Worm (Caenorhabditis elegans) whole organism, L4 larva: ENCODE measurements around the gene R11D1.13.
A peak's percentile ranks its signal among the peaks of the same experiment; 100 is the strongest.

Experiments
- D1046.2 ChIP-seq: fragments of 200-800 bp; sonication (Bioruptor generic); IDR thresholded peaks from 2 replicates; pipeline ENCODE4 v1.3.6; 2022; ENCODE audit warnings: missing genetic modification characterization, missing compliant biosample characterization
- F49E8.2 ChIP-seq: sonication (generic microtip); optimal IDR thresholded peaks from 2 replicates; lab custom pipeline; 2016; ENCODE audit warnings: missing compliant biosample characterization, mild to moderate bottlenecking, missing genetic modification characterization, borderline replicate concordance
- T20F7.1 ChIP-seq: fragments of 200-800 bp; sonication (Bioruptor generic); optimal IDR thresholded peaks from 2 replicates; lab custom pipeline; 2018; ENCODE audit warnings: mild to moderate bottlenecking, missing genetic modification characterization, missing compliant biosample characterization
- Y48G9A.11 ChIP-seq: fragments of 200-800 bp; sonication (Bioruptor generic); IDR thresholded peaks from 2 replicates; pipeline ENCODE4 v1.3.6; 2022; ENCODE audit warnings: missing genetic modification reagents, missing genetic modification characterization, missing compliant biosample characterization
- ZK337.2 ChIP-seq: fragments of 200-800 bp; sonication (Bioruptor generic); IDR thresholded peaks from 2 replicates; pipeline ENCODE4 v1.3.6; 2022; ENCODE audit warnings: missing genetic modification reagents, missing genetic modification characterization, missing compliant biosample characterization
- ZK546.5 ChIP-seq, 2 experiments: sonication (generic microtip); optimal IDR thresholded peaks; 2 replicates each; lab custom pipeline; 2017; ENCODE audit warnings: missing biosample characterization in 2 of 2, missing genetic modification characterization in 2 of 2
- ama-1 ChIP-seq: fragments of 150-350 bp; optimal IDR thresholded peaks from 2 replicates; lab custom pipeline; 2014; ENCODE audit warnings: inconsistent platforms, mixed read lengths
- ceh-32 ChIP-seq: sonication (generic microtip); optimal IDR thresholded peaks from 2 replicates; lab custom pipeline; 2016; ENCODE audit warnings: mild to moderate bottlenecking, missing genetic modification characterization, missing compliant biosample characterization; ENCODE audit not compliant: poor library complexity
- ces-1 ChIP-seq: fragments of 150-350 bp; sonication (generic microtip); optimal IDR thresholded peaks from 4 replicates; lab custom pipeline; 2014; ENCODE audit warnings: missing biosample characterization, missing genetic modification reagents, missing genetic modification characterization
- daf-19 ChIP-seq: fragments of 200-800 bp; sonication (Bioruptor generic); conservative IDR thresholded peaks from 2 replicates; pipeline ENCODE4 v1.3.6; 2022; ENCODE audit warnings: missing genetic modification characterization, missing compliant biosample characterization
- daf-8 ChIP-seq: fragments of 200-800 bp; sonication (Bioruptor generic); IDR thresholded peaks from 2 replicates; pipeline ENCODE4 v1.3.6; 2022; ENCODE audit warnings: missing genetic modification characterization, missing compliant biosample characterization
- dpl-1 ChIP-seq: fragments of 150-350 bp; optimal IDR thresholded peaks from 2 replicates; lab custom pipeline; 2014; ENCODE audit warnings: missing biosample characterization, missing genetic modification reagents, missing genetic modification characterization
- dve-1 ChIP-seq: sonication (generic microtip); optimal IDR thresholded peaks from 2 replicates; lab custom pipeline; 2017; ENCODE audit warnings: antibody characterized with exemption, mild to moderate bottlenecking, missing genetic modification characterization, missing compliant biosample characterization; ENCODE audit not compliant: insufficient read depth
- fkh-10 ChIP-seq: fragments of 150-350 bp; optimal IDR thresholded peaks from 2 replicates; lab custom pipeline; 2014; ENCODE audit warnings: missing biosample characterization, missing genetic modification reagents, missing genetic modification characterization
- fos-1 ChIP-seq: fragments of 150-350 bp; optimal IDR thresholded peaks from 2 replicates; lab custom pipeline; 2014; ENCODE audit warnings: missing biosample characterization, missing genetic modification characterization
- hlh-30 ChIP-seq: sonication (generic microtip); optimal IDR thresholded peaks from 2 replicates; lab custom pipeline; 2017; ENCODE audit warnings: antibody characterized with exemption, mild to moderate bottlenecking, missing genetic modification characterization, missing compliant biosample characterization; ENCODE audit not compliant: insufficient read depth
- hmg-1.1 ChIP-seq: fragments of 200-800 bp; sonication (Bioruptor generic); IDR thresholded peaks from 2 replicates; pipeline ENCODE4 v1.3.6; 2022; ENCODE audit warnings: missing genetic modification reagents, missing genetic modification characterization, missing compliant biosample characterization
- lin-15B ChIP-seq: fragments of 150-350 bp; sonication (generic microtip); optimal IDR thresholded peaks from 3 replicates; lab custom pipeline; 2014; ENCODE audit warnings: missing biosample characterization, missing genetic modification characterization
- lsy-2 ChIP-seq, 2 experiments: fragments of 150-350 bp in 1 of 2; sonication (generic microtip) in 1 of 2; optimal IDR thresholded peaks; 2 replicates each; lab custom pipeline; 2014 to 2017; ENCODE audit warnings: missing biosample characterization in 2 of 2, missing genetic modification characterization in 2 of 2
- madf-5 ChIP-seq, 2 experiments: fragments of 200-800 bp; sonication (Bioruptor generic); IDR thresholded peaks; 2 replicates each; pipeline ENCODE4 v1.3.6; 2022; ENCODE audit warnings: missing compliant biosample characterization in 2 of 2, missing genetic modification characterization in 2 of 2
- madf-9 ChIP-seq: fragments of 200-800 bp; sonication (Bioruptor generic); conservative IDR thresholded peaks from 2 replicates; pipeline ENCODE4 v1.3.6; 2022; ENCODE audit warnings: missing genetic modification reagents, missing genetic modification characterization, missing compliant biosample characterization
- nhr-10 ChIP-seq: fragments of 150-350 bp; optimal IDR thresholded peaks from 2 replicates; lab custom pipeline; 2014; ENCODE audit warnings: missing biosample characterization, missing genetic modification characterization
- nhr-102 ChIP-seq: sonication (generic microtip); optimal IDR thresholded peaks from 2 replicates; lab custom pipeline; 2016; ENCODE audit warnings: mild to moderate bottlenecking, missing genetic modification characterization, moderate library complexity, missing compliant biosample characterization
- nhr-11 ChIP-seq: fragments of 150-350 bp; optimal IDR thresholded peaks from 2 replicates; lab custom pipeline; 2014; ENCODE audit warnings: missing biosample characterization, missing genetic modification characterization
- nhr-25 ChIP-seq: sonication (generic microtip); optimal IDR thresholded peaks from 2 replicates; lab custom pipeline; 2017; ENCODE audit warnings: missing genetic modification characterization, mild to moderate bottlenecking, missing compliant biosample characterization, antibody characterized with exemption, moderate library complexity, borderline replicate concordance; ENCODE audit not compliant: insufficient read depth
- nhr-28 ChIP-seq: fragments of 150-350 bp; optimal IDR thresholded peaks from 2 replicates; lab custom pipeline; 2014; ENCODE audit warnings: missing biosample characterization, missing genetic modification characterization
- nhr-42 ChIP-seq: fragments of 200-800 bp; sonication (Bioruptor generic); IDR thresholded peaks from 2 replicates; pipeline ENCODE4 v1.3.6; 2022; ENCODE audit warnings: missing genetic modification characterization, missing compliant biosample characterization
- nhr-76 ChIP-seq: fragments of 150-350 bp; optimal IDR thresholded peaks from 2 replicates; lab custom pipeline; 2014; ENCODE audit warnings: missing biosample characterization, missing genetic modification characterization
- nhr-77 ChIP-seq: fragments of 150-350 bp; optimal IDR thresholded peaks from 2 replicates; lab custom pipeline; 2014; ENCODE audit warnings: missing biosample characterization, missing genetic modification characterization
- pha-4 ChIP-seq, 2 experiments: fragments of 150-350 bp in 1 of 2; fragments of 200-800 bp in 1 of 2; sonication (Bioruptor generic) in 1 of 2; IDR thresholded peaks in 1 of 2; optimal IDR thresholded peaks in 1 of 2; 2 replicates each; pipeline versions ENCODE4 v1.3.6 to Lab custom; 2014 to 2022; ENCODE audit warnings: missing genetic modification characterization in 2 of 2, missing genetic modification reagents in 2 of 2, missing biosample characterization in 1 of 2, missing compliant biosample characterization in 1 of 2
- pqm-1 ChIP-seq: sonication (generic microtip); optimal IDR thresholded peaks from 2 replicates; lab custom pipeline; 2017; ENCODE audit warnings: missing biosample characterization, missing genetic modification characterization
- rbr-2 ChIP-seq: sonication (generic microtip); optimal IDR thresholded peaks from 2 replicates; lab custom pipeline; 2016; ENCODE audit warnings: missing genotype, missing genetic modification characterization, missing compliant biosample characterization
- saeg-2 ChIP-seq: fragments of 200-800 bp; sonication (Bioruptor generic); IDR thresholded peaks from 2 replicates; pipeline ENCODE4 v1.3.6; 2022; ENCODE audit warnings: missing genetic modification reagents, missing genetic modification characterization, missing compliant biosample characterization
- sdz-12 ChIP-seq: fragments of 200-800 bp; sonication (Bioruptor generic); optimal IDR thresholded peaks from 2 replicates; lab custom pipeline; 2018; ENCODE audit warnings: mild to moderate bottlenecking, missing genetic modification characterization, missing compliant biosample characterization
- set-16 ChIP-seq: fragments of 200-800 bp; sonication (Bioruptor generic); IDR thresholded peaks from 2 replicates; pipeline ENCODE4 v1.3.6; 2022; ENCODE audit warnings: missing genetic modification reagents, missing genetic modification characterization, missing compliant biosample characterization
- snpc-1.2 ChIP-seq: fragments of 200-800 bp; sonication (Bioruptor generic); IDR thresholded peaks from 2 replicates; pipeline ENCODE4 v1.3.6; 2022; ENCODE audit warnings: missing genetic modification reagents, missing genetic modification characterization, missing compliant biosample characterization
- snpc-4 ChIP-seq: fragments of 150-350 bp; optimal IDR thresholded peaks from 2 replicates; lab custom pipeline; 2014; ENCODE audit warnings: missing biosample characterization, missing genetic modification characterization
- unc-62 ChIP-seq, 3 experiments: fragments of 150-350 bp in 1 of 3; sonication (generic microtip); optimal IDR thresholded peaks in 2 of 3; peaks in 1 of 3; 1 replicate in 1 of 3; 2 replicates in 2 of 3; lab custom pipeline; 2014 to 2017; ENCODE audit warnings: missing biosample characterization in 3 of 3, missing genetic modification characterization in 3 of 3, missing genetic modification reagents in 3 of 3, missing genotype in 1 of 3
- vab-7 ChIP-seq: fragments of 200-800 bp; sonication (Bioruptor generic); IDR thresholded peaks from 2 replicates; pipeline ENCODE4 v1.3.6; 2022; ENCODE audit warnings: missing genetic modification reagents, missing genetic modification characterization, missing compliant biosample characterization
- zfp-2 ChIP-seq: sonication (generic microtip); optimal IDR thresholded peaks from 2 replicates; lab custom pipeline; 2016; ENCODE audit warnings: mild to moderate bottlenecking, missing genetic modification characterization, missing compliant biosample characterization
- zfp-3 ChIP-seq: fragments of 200-800 bp; sonication (Bioruptor generic); conservative IDR thresholded peaks from 2 replicates; pipeline ENCODE4 v1.3.6; 2022; ENCODE audit warnings: missing genetic modification reagents, missing genetic modification characterization, missing compliant biosample characterization

R11D1.13 gene

ce11 chrV:12728062-12728665, 1.2 kb downstream of the R11D1.13 start, which contains the start of the genes rpl-28 and mrpl-49 (continued):
- TF ChIP-seq nhr-76 (no peak), zfp-2 (tag; lab: Kevin White, UChicago) (no peak), T20F7.1 (GFP tag; lab: Kevin White, UChicago) (peak; percentile 99), pha-4 (GFP tag; IDR thresholded peaks at IDR 0.05; lab: Robert Waterston, UW) (no peak), pha-4 (tag; optimal IDR thresholded peaks at IDR 0.05; lab: Kevin White, UChicago) (no peak), hmg-1.1 (GFP tag; lab: Robert Waterston, UW) (no peak; the same call in 1 of the 2 replicates), madf-9 (GFP tag; lab: Robert Waterston, UW) (0 out of 2 replicates have a peak, but pooled peaks have one; percentile 26), rbr-2 (tag; lab: Kevin White, UChicago) (peak; percentile 73), madf-5 (GFP tag; IDR thresholded peaks at IDR 0.05; lab: Robert Waterston, UW) (no peak), set-16 (no peak), Y48G9A.11 (GFP tag; lab: Robert Waterston, UW) (peak; percentile 99), fos-1 (tag; lab: Kevin White, UChicago) (no peak), ces-1 (GFP tag; lab: Kevin White, UChicago) (no peak), daf-8 (GFP tag; lab: Robert Waterston, UW) (no peak), dve-1 (tag; lab: Kevin White, UChicago) (peak; percentile 90), zfp-3 (GFP tag; lab: Robert Waterston, UW) (no peak), snpc-1.2 (GFP tag; lab: Robert Waterston, UW) (no peak), nhr-25 (tag; lab: Kevin White, UChicago) (peak; percentile 35), ZK337.2 (GFP tag; lab: Robert Waterston, UW) (0 out of 2 replicates have a peak, but pooled peaks have one; percentile 6), fkh-10 (GFP tag; lab: Kevin White, UChicago) (peak; percentile 57), saeg-2 (GFP tag; lab: Robert Waterston, UW) (no peak), D1046.2 (GFP tag; lab: Robert Waterston, UW) (no peak), sdz-12 (GFP tag; lab: Kevin White, UChicago) (no peak), lin-15B (tag; lab: Kevin White, UChicago) (peak; percentile 86), nhr-102 (tag; lab: Kevin White, UChicago) (peak; percentile 54), F49E8.2 (tag; lab: Kevin White, UChicago) (no peak), pqm-1 (peak; percentile 42), lsy-2 (tag; optimal IDR thresholded peaks at IDR 0.05; lab: Kevin White, UChicago) (peak; percentile 38 to 94), nhr-77 (tag; lab: Kevin White, UChicago) (peak; percentile 96), nhr-42 (GFP tag; lab: Robert Waterston, UW) (0 out of 2 replicates have a peak, but pooled peaks have one; percentile 57), hlh-30 (peak; percentile 76), nhr-11 (peak; percentile 88), ZK546.5 (tag; optimal IDR thresholded peaks at IDR 0.05; lab: Kevin White, UChicago) (no peak), daf-19 (GFP tag; lab: Robert Waterston, UW) (no peak), unc-62 (GFP tag; optimal IDR thresholded peaks at IDR 0.05 in 1 of 2; lab: Kevin White, UChicago) (peak in 1 of 2 experiments; percentile 71), unc-62 (tag; optimal IDR thresholded peaks at IDR 0.05; lab: Kevin White, UChicago) (no peak), dpl-1 (GFP tag; lab: Kevin White, UChicago) (peak; percentile 85)

ce11 chrV:12729220-12729619, 2.3 kb downstream of the R11D1.13 start, which contains the start of gene R11D1.10:
Gene R11D1.10 (plus strand): TSS chrV:12729520.
- TF ChIP-seq ces-1 (GFP tag; lab: Kevin White, UChicago) (no peak), nhr-10 (tag; lab: Kevin White, UChicago) (no peak), ama-1 (no peak), ceh-32 (tag; lab: Kevin White, UChicago) (no peak), madf-5 (GFP tag; IDR thresholded peaks at IDR 0.05; lab: Robert Waterston, UW) (no peak), zfp-3 (GFP tag; lab: Robert Waterston, UW) (no peak), vab-7 (GFP tag; lab: Robert Waterston, UW) (no peak), fos-1 (tag; lab: Kevin White, UChicago) (no peak), snpc-4 (tag; lab: Kevin White, UChicago) (no peak), nhr-28 (tag; lab: Kevin White, UChicago) (no peak)
- TF ChIP-seq, all 104 proteins: peak for 0
